Fruit fly (Drosophila melanogaster) whole organism, embryonic: ENCODE measurements around the gene eIF2alpha.
A peak's percentile ranks its signal among the peaks of the same experiment; 100 is the strongest.

ENCODE experiments used
- Abd-B ChIP-seq: fragments of 200-800 bp; sonication (Bioruptor generic); optimal IDR thresholded peaks from 2 replicates; lab custom pipeline; 2018; ENCODE audit warnings: missing biosample characterization, mild to moderate bottlenecking, missing genetic modification characterization, moderate library complexity
- Aef1 ChIP-seq: fragments of 200-800 bp; sonication (Bioruptor generic); IDR thresholded peaks from 3 replicates; pipeline ENCODE4 v1.3.6; 2022; ENCODE audit warnings: missing biosample characterization, missing genetic modification characterization
- Bdp1 ChIP-seq: fragments of 200-800 bp; sonication (Bioruptor generic); optimal IDR thresholded peaks from 3 replicates; lab custom pipeline; 2016; ENCODE audit warnings: missing biosample characterization, missing genetic modification characterization
- Blimp-1 ChIP-seq: fragments of 200-800 bp; sonication (Bioruptor generic); optimal IDR thresholded peaks from 3 replicates; lab custom pipeline; 2018; ENCODE audit warnings: missing biosample characterization, missing genetic modification characterization, mild to moderate bottlenecking, moderate library complexity, missing genetic modification reagents
- C15 ChIP-seq: fragments of 200-800 bp; sonication (Bioruptor generic); IDR thresholded peaks from 3 replicates; pipeline ENCODE4 v1.3.6; 2022; ENCODE audit warnings: missing biosample characterization, missing genetic modification characterization
- CG10543 ChIP-seq: fragments of 200-800 bp; sonication (Bioruptor generic); optimal IDR thresholded peaks from 3 replicates; lab custom pipeline; 2017; ENCODE audit warnings: missing biosample characterization, mild to moderate bottlenecking, missing genetic modification characterization, moderate library complexity
- CG11247 ChIP-seq: fragments of 200-800 bp; sonication (Bioruptor generic); IDR thresholded peaks from 2 replicates; pipeline ENCODE4 v1.3.6; 2022; ENCODE audit warnings: missing biosample characterization, missing genetic modification characterization
- CG12155 ChIP-seq: fragments of 200-800 bp; sonication (Bioruptor generic); optimal IDR thresholded peaks from 3 replicates; lab custom pipeline; 2016; ENCODE audit warnings: missing biosample characterization, missing genetic modification characterization
- CG13296 ChIP-seq: fragments of 200-800 bp; sonication (Bioruptor generic); optimal IDR thresholded peaks from 3 replicates; lab custom pipeline; 2018; ENCODE audit warnings: missing biosample characterization, mild to moderate bottlenecking, missing genetic modification characterization
- CG14965 ChIP-seq: fragments of 200-800 bp; sonication (Bioruptor generic); optimal IDR thresholded peaks from 2 replicates; lab custom pipeline; 2016; ENCODE audit warnings: missing biosample characterization, missing genetic modification characterization, borderline replicate concordance
- CG1647 ChIP-seq: fragments of 200-800 bp; sonication (Bioruptor generic); optimal IDR thresholded peaks from 3 replicates; lab custom pipeline; 2016; ENCODE audit warnings: missing biosample characterization, missing genetic modification characterization
- CG18011 ChIP-seq: fragments of 200-800 bp; sonication (Bioruptor generic); optimal IDR thresholded peaks from 2 replicates; lab custom pipeline; 2017; ENCODE audit warnings: missing biosample characterization, missing genetic modification characterization, mild to moderate bottlenecking, moderate library complexity, missing genotype
- CG2129 ChIP-seq: fragments of 200-800 bp; sonication (Bioruptor generic); IDR thresholded peaks from 2 replicates; pipeline ENCODE4 v1.3.6; 2022; ENCODE audit warnings: missing biosample characterization, missing genetic modification characterization; ENCODE audit not compliant: partially characterized antibody
- CG3065 ChIP-seq: fragments of 200-800 bp; sonication (Bioruptor generic); optimal IDR thresholded peaks from 2 replicates; lab custom pipeline; 2016; ENCODE audit warnings: missing biosample characterization, missing genetic modification characterization
- CG3163 ChIP-seq: fragments of 200-800 bp; sonication (Bioruptor generic); optimal IDR thresholded peaks from 3 replicates; lab custom pipeline; 2016; ENCODE audit warnings: missing biosample characterization, missing genetic modification characterization
- CG34422 ChIP-seq: fragments of 200-800 bp; sonication (Bioruptor generic); IDR thresholded peaks from 3 replicates; pipeline ENCODE4 v1.3.6; 2022; ENCODE audit warnings: missing biosample characterization, missing genetic modification characterization
- CG4360 ChIP-seq: fragments of 200-800 bp; sonication (Bioruptor generic); IDR thresholded peaks from 2 replicates; pipeline ENCODE4 v1.3.6; 2022; ENCODE audit warnings: missing biosample characterization, missing genetic modification characterization
- Dek ChIP-seq: fragments of 200-800 bp; sonication (Bioruptor generic); optimal IDR thresholded peaks from 3 replicates; lab custom pipeline; 2019; ENCODE audit warnings: missing biosample characterization, mild to moderate bottlenecking, missing genetic modification characterization, moderate library complexity
- Drgx ChIP-seq: fragments of 200-800 bp; sonication (Bioruptor generic); IDR thresholded peaks from 2 replicates; pipeline ENCODE4 v1.3.6; 2022; ENCODE audit warnings: missing biosample characterization, missing genetic modification characterization
- Elba2 ChIP-seq: fragments of 200-800 bp; sonication (Bioruptor generic); optimal IDR thresholded peaks from 3 replicates; lab custom pipeline; 2016; ENCODE audit warnings: missing biosample characterization, missing genetic modification characterization
- H2.0 ChIP-seq: fragments of 200-800 bp; sonication (Bioruptor generic); IDR thresholded peaks from 2 replicates; pipeline ENCODE4 v1.3.6; 2022; ENCODE audit warnings: missing biosample characterization, missing genetic modification characterization
- HmgD ChIP-seq: fragments of 200-800 bp; sonication (Bioruptor generic); optimal IDR thresholded peaks from 3 replicates; lab custom pipeline; 2016; ENCODE audit warnings: missing biosample characterization, missing genetic modification characterization
- HmgZ ChIP-seq: fragments of 200-800 bp; sonication (Bioruptor generic); optimal IDR thresholded peaks from 2 replicates; lab custom pipeline; 2018; ENCODE audit warnings: missing biosample characterization, mild to moderate bottlenecking, missing genetic modification characterization
- Hmr ChIP-seq: fragments of 200-800 bp; sonication (Bioruptor generic); optimal IDR thresholded peaks from 3 replicates; lab custom pipeline; 2017; ENCODE audit warnings: mild to moderate bottlenecking, missing biosample characterization, missing genetic modification reagents, missing genetic modification characterization
- MESR4 ChIP-seq: fragments of 200-800 bp; sonication (Bioruptor generic); optimal IDR thresholded peaks from 2 replicates; lab custom pipeline; 2018; ENCODE audit warnings: missing biosample characterization, mild to moderate bottlenecking, missing genetic modification characterization, moderate library complexity
- Side ChIP-seq: fragments of 200-800 bp; sonication (Bioruptor generic); optimal IDR thresholded peaks from 2 replicates; lab custom pipeline; 2016; ENCODE audit warnings: missing biosample characterization, missing genetic modification characterization
- Trl ChIP-seq, 3 experiments: fragments of >200 bp in 2 of 3; fragments of 200-800 bp in 1 of 3; sonication (Bioruptor generic) in 1 of 3; optimal IDR thresholded peaks; 2 replicates in 1 of 3; 3 replicates in 2 of 3; lab custom pipeline; 2016 to 2017; ENCODE audit warnings: missing biosample characterization in 1 of 3, missing genetic modification characterization in 1 of 3
- Vsx1 ChIP-seq: fragments of 200-800 bp; sonication (Bioruptor generic); optimal IDR thresholded peaks from 2 replicates; lab custom pipeline; 2017; ENCODE audit warnings: missing biosample characterization, mild to moderate bottlenecking, missing genetic modification characterization, missing genetic modification reagents
- Xbp1 ChIP-seq: fragments of 200-800 bp; sonication (Bioruptor generic); optimal IDR thresholded peaks from 3 replicates; lab custom pipeline; 2016; ENCODE audit warnings: missing biosample characterization, mild to moderate bottlenecking, missing genetic modification characterization
- az2 ChIP-seq: fragments of 200-800 bp; sonication (Bioruptor generic); optimal IDR thresholded peaks from 3 replicates; lab custom pipeline; 2016; ENCODE audit warnings: missing biosample characterization, missing genetic modification characterization
- bsh ChIP-seq, 2 experiments: fragments of 200-800 bp; sonication (Bioruptor generic); optimal IDR thresholded peaks; 2 replicates each; lab custom pipeline; 2017 to 2018; ENCODE audit warnings: mild to moderate bottlenecking in 2 of 2, missing biosample characterization in 2 of 2, missing genetic modification characterization in 2 of 2, moderate library complexity in 1 of 2
- chif ChIP-seq, 2 experiments: fragments of 200-800 bp; sonication (Bioruptor generic); optimal IDR thresholded peaks; 3 replicates each; lab custom pipeline; 2016; ENCODE audit warnings: missing biosample characterization in 2 of 2, missing genetic modification characterization in 2 of 2
- crol ChIP-seq: fragments of 200-800 bp; sonication (Bioruptor generic); IDR thresholded peaks from 2 replicates; pipeline ENCODE4 v1.3.6; 2022; ENCODE audit warnings: missing biosample characterization, missing genetic modification characterization
- danr ChIP-seq: fragments of 200-800 bp; sonication (Bioruptor generic); IDR thresholded peaks from 2 replicates; pipeline ENCODE4 v1.3.6; 2022; ENCODE audit warnings: missing biosample characterization, missing genetic modification characterization
- fd3F ChIP-seq: fragments of 200-800 bp; sonication (Bioruptor generic); optimal IDR thresholded peaks from 2 replicates; lab custom pipeline; 2018; ENCODE audit warnings: missing biosample characterization, mild to moderate bottlenecking, missing genetic modification characterization, moderate library complexity
- gfzf ChIP-seq: fragments of 200-800 bp; sonication (Bioruptor generic); optimal IDR thresholded peaks from 2 replicates; lab custom pipeline; 2016; ENCODE audit warnings: missing biosample characterization, mild to moderate bottlenecking, missing genetic modification characterization, moderate library complexity
- grn ChIP-seq: fragments of 200-800 bp; sonication (Bioruptor generic); optimal IDR thresholded peaks from 3 replicates; lab custom pipeline; 2017; ENCODE audit warnings: missing biosample characterization, missing genetic modification characterization
- hb ChIP-seq: fragments of 200-800 bp; sonication (Bioruptor generic); IDR thresholded peaks from 3 replicates; pipeline ENCODE4 v1.3.6; 2022; ENCODE audit warnings: missing biosample characterization, missing genetic modification characterization; ENCODE audit not compliant: partially characterized antibody
- her ChIP-seq: fragments of 200-800 bp; sonication (Bioruptor generic); optimal IDR thresholded peaks from 2 replicates; lab custom pipeline; 2016; ENCODE audit warnings: missing biosample characterization, missing genetic modification characterization
- lab ChIP-seq: fragments of 200-800 bp; sonication (Bioruptor generic); optimal IDR thresholded peaks from 3 replicates; lab custom pipeline; 2017; ENCODE audit warnings: missing biosample characterization, missing genetic modification characterization, mild to moderate bottlenecking, moderate library complexity, missing genetic modification reagents
- lilli ChIP-seq: fragments of 200-800 bp; sonication (Bioruptor generic); optimal IDR thresholded peaks from 3 replicates; lab custom pipeline; 2016; ENCODE audit warnings: missing biosample characterization, missing genetic modification characterization
- mirr ChIP-seq: fragments of 200-800 bp; sonication (Bioruptor generic); optimal IDR thresholded peaks from 3 replicates; lab custom pipeline; 2018; ENCODE audit warnings: missing biosample characterization, mild to moderate bottlenecking, missing genetic modification characterization
- nerfin-1 ChIP-seq: fragments of 200-800 bp; sonication (Bioruptor generic); optimal IDR thresholded peaks from 3 replicates; lab custom pipeline; 2019; ENCODE audit warnings: missing biosample characterization, mild to moderate bottlenecking, missing genetic modification characterization, moderate library complexity
- sna ChIP-seq: fragments of 200-800 bp; sonication (Bioruptor generic); IDR thresholded peaks from 2 replicates; pipeline ENCODE4 v1.3.6; 2022; ENCODE audit warnings: missing biosample characterization, missing genetic modification characterization; ENCODE audit not compliant: partially characterized antibody
- zen2 ChIP-seq: fragments of 200-800 bp; sonication (Bioruptor generic); IDR thresholded peaks from 3 replicates; pipeline ENCODE4 v1.3.6; 2022; ENCODE audit warnings: missing biosample characterization, missing genetic modification characterization; ENCODE audit not compliant: partially characterized antibody
- zfh1 ChIP-seq: fragments of 200-800 bp; sonication (Bioruptor generic); IDR thresholded peaks from 3 replicates; pipeline ENCODE4 v1.3.6; 2022; ENCODE audit warnings: missing biosample characterization, missing genetic modification characterization

Gene eIF2alpha

DNA sequence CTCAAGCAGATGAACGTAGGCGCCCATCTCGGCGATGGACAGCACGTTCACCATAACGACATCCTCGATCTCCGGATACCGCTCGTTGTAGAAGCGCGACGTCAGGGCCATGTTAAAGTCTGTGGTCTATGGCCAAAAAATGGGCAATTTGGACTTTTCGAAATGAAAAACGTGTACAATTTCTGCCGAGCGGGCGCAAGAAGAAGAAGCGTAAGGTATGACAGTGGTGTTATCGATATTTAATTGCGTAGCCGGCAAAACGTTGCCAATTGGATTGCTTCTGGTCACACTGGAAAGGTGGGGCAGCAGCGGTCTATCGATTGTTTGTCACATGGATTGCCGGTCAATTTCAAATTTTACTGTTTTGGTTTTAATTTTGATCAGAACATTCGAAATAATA lies at the start of gene eIF2alpha (continued):
- TF ChIP-seq crol (GFP tag; lab: Robert Waterston, UW) (no peak), HmgD (GFP tag; lab: Kevin White, UChicago) (no peak), az2 (GFP tag; lab: Kevin White, UChicago) (no peak), CG18011 (no peak), fd3F (GFP tag; lab: Kevin White, UChicago) (no peak), Hmr (no peak), CG3065 (GFP tag; lab: Kevin White, UChicago) (no peak), C15 (GFP tag; lab: Robert Waterston, UW) (no peak), CG4360 (GFP tag; lab: Robert Waterston, UW) (peak; percentile 48; the same call in 1 of the 2 replicates), Xbp1 (GFP tag; lab: Kevin White, UChicago) (no peak), MESR4 (GFP tag; lab: Kevin White, UChicago) (peak; percentile 88), hb (GFP tag; lab: Robert Waterston, UW) (peak; percentile 65), Aef1 (GFP tag; lab: Robert Waterston, UW) (no peak), lab (GFP tag; lab: Kevin White, UChicago) (no peak), Trl (optimal IDR thresholded peaks at IDR 0.05; lab: Kevin White, UChicago) (no peak), Trl (GFP tag; optimal IDR thresholded peaks at IDR 0.05; lab: Kevin White, UChicago) (no peak), CG34422 (GFP tag; lab: Robert Waterston, UW) (peak; percentile 35; the same call in 1 of the 3 replicates), Blimp-1 (GFP tag; lab: Kevin White, UChicago) (no peak), H2.0 (no peak), Vsx1 (GFP tag; lab: Kevin White, UChicago) (no peak), Abd-B (no peak), CG3163 (GFP tag; lab: Kevin White, UChicago) (no peak), CG1647 (GFP tag; lab: Kevin White, UChicago) (no peak), CG13296 (GFP tag; lab: Kevin White, UChicago) (no peak), danr (no peak), her (GFP tag; lab: Kevin White, UChicago) (no peak), Drgx (GFP tag; lab: Robert Waterston, UW) (no peak), CG2129 (GFP tag; lab: Robert Waterston, UW) (no peak; the same call in 1 of the 2 replicates), chif (GFP tag; optimal IDR thresholded peaks at IDR 0.05; lab: Kevin White, UChicago) (no peak), mirr (GFP tag; lab: Kevin White, UChicago) (peak; percentile 32), gfzf (GFP tag; lab: Kevin White, UChicago) (peak; percentile 80), nerfin-1 (no peak), Dek (tag; lab: Kevin White, UChicago) (no peak), CG11247 (no peak), CG14965 (no peak), HmgZ (tag; lab: Kevin White, UChicago) (peak; percentile 64), Side (GFP tag; lab: Kevin White, UChicago) (no peak), sna (0 out of 2 replicates have a peak, but pooled peaks have one; percentile 25), CG12155 (GFP tag; lab: Kevin White, UChicago) (no peak), zfh1 (GFP tag; lab: Robert Waterston, UW) (no peak), Bdp1 (GFP tag; lab: Kevin White, UChicago) (no peak), bsh (GFP tag; optimal IDR thresholded peaks at IDR 0.05; lab: Kevin White, UChicago) (no peak), CG10543 (GFP tag; lab: Kevin White, UChicago) (no peak), grn (GFP tag; lab: Kevin White, UChicago) (no peak), Elba2 (GFP tag; lab: Kevin White, UChicago) (peak; percentile 58), lilli (GFP tag; lab: Kevin White, UChicago) (no peak), zen2 (no peak; the same call in 2 of the 3 replicates)
